Worm (Caenorhabditis elegans) whole organism, L4 larva: ENCODE measurements around the gene ssq-2.

Experiments
- ama-1 ChIP-seq: fragments of 150-350 bp; optimal IDR thresholded peaks from 2 replicates; lab custom pipeline; 2014; ENCODE audit warnings: inconsistent platforms, mixed read lengths
- daf-12 ChIP-seq: fragments of 150-350 bp; optimal IDR thresholded peaks from 2 replicates; lab custom pipeline; 2014; ENCODE audit warnings: missing biosample characterization, missing genetic modification reagents, missing genetic modification characterization
- daf-16 ChIP-seq, 3 experiments: sonication (generic microtip); optimal IDR thresholded peaks; 2 replicates each; lab custom pipeline; 2016 to 2017; ENCODE audit warnings: missing genetic modification characterization in 3 of 3, missing genetic modification reagents in 3 of 3, mild to moderate bottlenecking in 2 of 3, missing compliant biosample characterization in 2 of 3, missing biosample characterization in 1 of 3, moderate library complexity in 1 of 3
- hlh-11 ChIP-seq: fragments of 200-800 bp; sonication (Bioruptor generic); optimal IDR thresholded peaks from 2 replicates; lab custom pipeline; 2018; ENCODE audit warnings: mild to moderate bottlenecking, missing genetic modification characterization, missing compliant biosample characterization
- hlh-30 ChIP-seq: sonication (generic microtip); optimal IDR thresholded peaks from 2 replicates; lab custom pipeline; 2017; ENCODE audit warnings: antibody characterized with exemption, mild to moderate bottlenecking, missing genetic modification characterization, missing compliant biosample characterization; ENCODE audit not compliant: insufficient read depth
- jun-1 ChIP-seq: fragments of 150-350 bp; optimal IDR thresholded peaks from 2 replicates; lab custom pipeline; 2014; ENCODE audit warnings: missing biosample characterization, missing genetic modification reagents, missing genetic modification characterization
- lin-39 ChIP-seq: fragments of 150-350 bp; optimal IDR thresholded peaks from 2 replicates; lab custom pipeline; 2014; ENCODE audit warnings: missing biosample characterization, missing genetic modification reagents, missing genetic modification characterization
- mdl-1 ChIP-seq, 2 experiments: fragments of 150-350 bp in 1 of 2; sonication (generic microtip) in 1 of 2; optimal IDR thresholded peaks; 2 replicates each; lab custom pipeline; 2014 to 2017; ENCODE audit warnings: missing biosample characterization in 2 of 2, missing genetic modification characterization in 2 of 2
- pqm-1 ChIP-seq: sonication (generic microtip); optimal IDR thresholded peaks from 2 replicates; lab custom pipeline; 2017; ENCODE audit warnings: missing biosample characterization, missing genetic modification characterization
- set-16 ChIP-seq: fragments of 200-800 bp; sonication (Bioruptor generic); IDR thresholded peaks from 2 replicates; pipeline ENCODE4 v1.3.6; 2022; ENCODE audit warnings: missing genetic modification reagents, missing genetic modification characterization, missing compliant biosample characterization
- snpc-4 ChIP-seq: fragments of 150-350 bp; optimal IDR thresholded peaks from 2 replicates; lab custom pipeline; 2014; ENCODE audit warnings: missing biosample characterization, missing genetic modification characterization
- tra-1 ChIP-seq: fragments of 200-800 bp; sonication (Bioruptor generic); IDR thresholded peaks from 2 replicates; pipeline ENCODE4 v1.3.6; 2022; ENCODE audit warnings: missing genetic modification reagents, missing genetic modification characterization, missing compliant biosample characterization
- unc-62 ChIP-seq, 3 experiments: fragments of 150-350 bp in 1 of 3; sonication (generic microtip); optimal IDR thresholded peaks in 2 of 3; peaks in 1 of 3; 1 replicate in 1 of 3; 2 replicates in 2 of 3; lab custom pipeline; 2014 to 2017; ENCODE audit warnings: missing biosample characterization in 3 of 3, missing genetic modification characterization in 3 of 3, missing genetic modification reagents in 3 of 3, missing genotype in 1 of 3
- vab-7 ChIP-seq: fragments of 200-800 bp; sonication (Bioruptor generic); IDR thresholded peaks from 2 replicates; pipeline ENCODE4 v1.3.6; 2022; ENCODE audit warnings: missing genetic modification reagents, missing genetic modification characterization, missing compliant biosample characterization

DNA sequence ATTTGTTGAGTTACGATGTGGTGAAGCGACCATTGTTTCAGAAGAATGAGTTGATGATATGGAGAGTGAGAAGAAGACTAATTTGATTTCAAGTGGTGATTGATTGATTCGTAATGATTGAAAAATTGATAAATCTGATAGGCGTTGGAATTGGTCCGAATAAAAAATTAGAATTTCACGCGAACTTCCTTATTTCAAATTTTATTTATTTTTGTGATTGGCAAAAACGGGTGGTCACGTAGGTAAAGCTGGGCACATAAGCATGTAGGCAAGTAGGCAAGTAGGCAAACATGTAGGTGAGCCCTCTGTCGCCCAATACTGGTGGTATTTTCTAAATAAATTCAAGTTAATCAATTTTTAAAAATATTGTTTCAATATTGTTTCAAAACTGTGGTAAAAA lies 37.3 kb downstream of the ssq-2 start, which contains the start of gene C09B9.4:
- no peak for TF ChIP-seq hlh-11 (tag; lab: Kevin White, UChicago)
- no peak for TF ChIP-seq ama-1 (lab: Kevin White, UChicago)
- TF ChIP-seq mdl-1 (tag; optimal IDR thresholded peaks at IDR 0.05; lab: Kevin White, UChicago), result no peak
- TF ChIP-seq hlh-30 (tag; lab: Kevin White, UChicago), result no peak
- no peak for TF ChIP-seq daf-12 (tag; lab: Kevin White, UChicago)
- no peak for TF ChIP-seq tra-1
- no peak for TF ChIP-seq snpc-4 (tag; lab: Kevin White, UChicago)
- no peak for TF ChIP-seq jun-1
- TF ChIP-seq unc-62 (GFP tag; optimal IDR thresholded peaks at IDR 0.05 in 1 of 2; lab: Kevin White, UChicago), result no peak
- no peak for TF ChIP-seq unc-62 (tag; optimal IDR thresholded peaks at IDR 0.05; lab: Kevin White, UChicago)
- no peak for TF ChIP-seq vab-7 (GFP tag; lab: Robert Waterston, UW)
- TF ChIP-seq lin-39, result no peak
- no peak for TF ChIP-seq daf-16 (GFP tag; optimal IDR thresholded peaks at IDR 0.05; lab: Kevin White, UChicago)
- TF ChIP-seq daf-16 (tag; optimal IDR thresholded peaks at IDR 0.05; lab: Kevin White, UChicago), result no peak
- TF ChIP-seq set-16 (GFP tag; lab: Robert Waterston, UW), result no peak
- no peak for TF ChIP-seq pqm-1 (tag; lab: Kevin White, UChicago)
